Worm (Caenorhabditis elegans): Measurements from ENCODE around the gene C27H6.9.

DNA sequence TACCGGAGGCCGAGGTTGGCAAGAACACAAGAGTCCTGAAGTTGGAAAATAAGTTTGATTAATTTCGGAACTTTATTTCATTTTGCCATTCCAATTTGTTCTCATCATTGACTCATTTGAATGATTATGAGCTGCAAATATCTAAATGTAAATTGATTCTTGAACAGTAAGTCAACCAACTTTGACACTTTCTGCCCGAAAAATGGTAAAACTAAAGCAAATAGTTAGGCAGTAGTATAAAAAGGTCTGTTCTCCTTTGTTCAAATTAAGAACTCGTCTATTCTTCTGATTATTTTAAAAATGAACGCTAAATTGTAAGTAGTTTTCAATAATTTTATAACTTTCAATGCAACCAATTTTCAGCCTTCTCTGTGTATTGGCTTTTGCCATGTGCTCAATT lies 39.6 kb upstream of the C27H6.9 start, which contains the start of gene fipr-12:
- no peak for TF ChIP-seq lin-13 (GFP tag; optimal IDR thresholded peaks at IDR 0.05)
- no peak for TF ChIP-seq ceh-82 (tag; optimal IDR thresholded peaks at IDR 0.05)
- TF ChIP-seq fos-1 (tag; optimal IDR thresholded peaks at IDR 0.05) = no peak
- TF ChIP-seq zip-4 (GFP tag; optimal IDR thresholded peaks at IDR 0.05) = no peak
- no peak for TF ChIP-seq irx-1 (tag; optimal IDR thresholded peaks at IDR 0.05)
- no peak for TF ChIP-seq sox-4 (tag; optimal IDR thresholded peaks at IDR 0.05)
- no peak for TF ChIP-seq zag-1 (tag; optimal IDR thresholded peaks at IDR 0.05)
- no peak for TF ChIP-seq ztf-11 (tag; optimal IDR thresholded peaks at IDR 0.05)
- TF ChIP-seq nhr-11 (tag; optimal IDR thresholded peaks at IDR 0.05) = no peak
